Worm (Caenorhabditis elegans): ENCODE data around the gene ndub-6.

DNA sequence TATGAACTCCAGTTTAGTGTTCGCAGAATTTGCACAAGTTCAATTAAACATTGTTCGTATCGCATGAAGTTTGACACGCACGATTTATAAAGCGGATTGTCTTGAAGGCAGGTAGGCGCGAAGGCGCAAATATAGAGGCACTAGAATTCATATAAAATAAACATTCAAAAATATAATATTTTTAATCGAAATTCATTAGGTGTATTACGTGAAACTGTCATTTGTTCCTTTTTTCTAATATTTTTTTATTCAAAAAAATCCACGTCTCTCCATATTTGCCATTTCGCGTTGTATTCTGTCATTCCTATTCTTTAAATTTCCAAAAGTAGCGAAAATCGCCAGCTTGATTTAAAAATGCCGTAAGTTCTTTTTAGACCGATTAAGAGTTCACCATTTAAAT lies 10.4 kb upstream of the ndub-6 start, which contains the start of gene ZK809.1:
- TF ChIP-seq Y56A3A.18 (GFP tag; IDR thresholded peaks at IDR 0.05) = no peak
- TF ChIP-seq hmg-1.2 (GFP tag; IDR thresholded peaks at IDR 0.05) = no peak
- TF ChIP-seq fkh-3 (tag; optimal IDR thresholded peaks at IDR 0.05) = no peak
- no peak for TF ChIP-seq efl-1 (GFP tag; optimal IDR thresholded peaks at IDR 0.05)
- no peak for TF ChIP-seq madf-10 (tag; optimal IDR thresholded peaks at IDR 0.05)
- TF ChIP-seq F37B4.10 (GFP tag; IDR thresholded peaks at IDR 0.05) = no peak
- TF ChIP-seq unc-62 (GFP tag; optimal IDR thresholded peaks at IDR 0.05) = no peak
- no peak for TF ChIP-seq F52B5.7 (tag; optimal IDR thresholded peaks at IDR 0.05)
- TF ChIP-seq cebp-2 (GFP tag; IDR thresholded peaks at IDR 0.05) = no peak
- TF ChIP-seq T07F8.4 (tag; optimal IDR thresholded peaks at IDR 0.05) = no peak
- TF ChIP-seq lin-35 (GFP tag; optimal IDR thresholded peaks at IDR 0.05) = no peak
- no peak for TF ChIP-seq pha-4 (tag; optimal IDR thresholded peaks at IDR 0.05)
- no peak for TF ChIP-seq snpc-4 (GFP tag; optimal IDR thresholded peaks at IDR 0.05)
- TF ChIP-seq snpc-4 (tag; optimal IDR thresholded peaks at IDR 0.05) = no peak

All from whole organism, young adult.